Worm (Caenorhabditis elegans) whole organism, L2 larva: ENCODE results near the gene C16D9.9.

Experiments used
- C34F6.9 ChIP-seq: fragments of 150-350 bp; optimal IDR thresholded peaks from 2 replicates; lab custom pipeline; 2014; ENCODE audit warnings: missing biosample characterization, missing genetic modification characterization
- R02D3.7 ChIP-seq: fragments of 150-350 bp; optimal IDR thresholded peaks from 2 replicates; lab custom pipeline; 2014; ENCODE audit warnings: missing biosample characterization, missing genetic modification characterization
- Y55F3AM.14 ChIP-seq: fragments of 200-800 bp; sonication (Bioruptor generic); optimal IDR thresholded peaks from 2 replicates; lab custom pipeline; 2018; ENCODE audit warnings: mild to moderate bottlenecking, missing genetic modification characterization, missing compliant biosample characterization
- alr-1 ChIP-seq: fragments of 150-350 bp; optimal IDR thresholded peaks from 2 replicates; lab custom pipeline; 2014; ENCODE audit warnings: missing biosample characterization, missing genetic modification characterization
- aly-2 ChIP-seq: fragments of 150-350 bp; optimal IDR thresholded peaks from 2 replicates; lab custom pipeline; 2014; ENCODE audit warnings: missing biosample characterization, missing genetic modification characterization
- ama-1 ChIP-seq: fragments of 150-350 bp; optimal IDR thresholded peaks from 2 replicates; lab custom pipeline; 2018; ENCODE audit warnings: inconsistent platforms
- blmp-1 ChIP-seq: sonication (generic microtip); optimal IDR thresholded peaks from 2 replicates; lab custom pipeline; 2017; ENCODE audit warnings: missing genetic modification characterization, mild to moderate bottlenecking, missing compliant biosample characterization, antibody characterized with exemption, moderate library complexity; ENCODE audit not compliant: insufficient read depth
- ceh-16 ChIP-seq: fragments of 150-350 bp; optimal IDR thresholded peaks from 2 replicates; lab custom pipeline; 2014; ENCODE audit warnings: missing biosample characterization, missing genetic modification characterization
- ceh-82 ChIP-seq: fragments of 150-350 bp; optimal IDR thresholded peaks from 2 replicates; lab custom pipeline; 2014; ENCODE audit warnings: missing biosample characterization, missing genetic modification characterization
- crh-2 ChIP-seq: sonication (generic microtip); optimal IDR thresholded peaks from 2 replicates; lab custom pipeline; 2017; ENCODE audit warnings: missing biosample characterization, missing genetic modification characterization
- egl-27 ChIP-seq: sonication (generic microtip); optimal IDR thresholded peaks from 3 replicates; lab custom pipeline; 2017; ENCODE audit warnings: missing biosample characterization, missing genetic modification reagents, missing genetic modification characterization
- elt-3 ChIP-seq: sonication (generic microtip); optimal IDR thresholded peaks from 2 replicates; lab custom pipeline; 2017; ENCODE audit warnings: missing biosample characterization, missing genetic modification characterization
- fos-1 ChIP-seq: fragments of 150-350 bp; optimal IDR thresholded peaks from 2 replicates; lab custom pipeline; 2014; ENCODE audit warnings: missing biosample characterization, missing genetic modification characterization
- lin-11 ChIP-seq: fragments of 150-350 bp; sonication (generic microtip); optimal IDR thresholded peaks from 2 replicates; lab custom pipeline; 2014; ENCODE audit warnings: missing biosample characterization, missing genetic modification characterization, inconsistent platforms, mixed read lengths
- lin-39 ChIP-seq: fragments of 150-350 bp; optimal IDR thresholded peaks from 2 replicates; lab custom pipeline; 2014; ENCODE audit warnings: missing biosample characterization, missing genetic modification reagents, missing genetic modification characterization
- lsy-2 ChIP-seq, 2 experiments: fragments of 150-350 bp in 1 of 2; sonication (generic microtip) in 1 of 2; optimal IDR thresholded peaks; 2 replicates each; lab custom pipeline; 2014 to 2017; ENCODE audit warnings: missing biosample characterization in 2 of 2, missing genetic modification characterization in 2 of 2
- mab-5 ChIP-seq: fragments of 150-350 bp; optimal IDR thresholded peaks from 2 replicates; lab custom pipeline; 2014; ENCODE audit warnings: missing biosample characterization, missing genetic modification characterization
- mbf-1 ChIP-seq: sonication (generic microtip); optimal IDR thresholded peaks from 2 replicates; lab custom pipeline; 2017; ENCODE audit warnings: missing biosample characterization, missing genetic modification characterization
- mdl-1 ChIP-seq, 2 experiments: fragments of 150-350 bp in 1 of 2; sonication (generic microtip) in 1 of 2; optimal IDR thresholded peaks; 2 replicates each; lab custom pipeline; 2017; ENCODE audit warnings: missing biosample characterization in 2 of 2, missing genetic modification characterization in 2 of 2
- nhr-10 ChIP-seq: sonication (generic microtip); optimal IDR thresholded peaks from 2 replicates; lab custom pipeline; 2017; ENCODE audit warnings: missing biosample characterization, missing genetic modification characterization
- nhr-11 ChIP-seq: fragments of 150-350 bp; optimal IDR thresholded peaks from 2 replicates; lab custom pipeline; 2014; ENCODE audit warnings: missing biosample characterization, missing genetic modification characterization
- nhr-12 ChIP-seq: fragments of 150-350 bp; optimal IDR thresholded peaks from 2 replicates; lab custom pipeline; 2014; ENCODE audit warnings: missing biosample characterization, missing genetic modification characterization
- nhr-129 ChIP-seq: fragments of 150-350 bp; optimal IDR thresholded peaks from 2 replicates; lab custom pipeline; 2014; ENCODE audit warnings: missing biosample characterization, missing genetic modification characterization
- nhr-21 ChIP-seq: fragments of 150-350 bp; optimal IDR thresholded peaks from 2 replicates; lab custom pipeline; 2014; ENCODE audit warnings: missing biosample characterization, missing genetic modification characterization
- nhr-23 ChIP-seq: fragments of 150-350 bp; optimal IDR thresholded peaks from 2 replicates; lab custom pipeline; 2014; ENCODE audit warnings: missing biosample characterization, missing genetic modification reagents, missing genetic modification characterization
- nhr-25 ChIP-seq: fragments of 150-350 bp; sonication (generic microtip); optimal IDR thresholded peaks from 3 replicates; lab custom pipeline; 2014; ENCODE audit warnings: missing biosample characterization, missing genetic modification characterization
- nhr-77 ChIP-seq: fragments of 150-350 bp; optimal IDR thresholded peaks from 2 replicates; lab custom pipeline; 2014; ENCODE audit warnings: missing biosample characterization, missing genetic modification characterization
- sem-4 ChIP-seq: fragments of 150-350 bp; optimal IDR thresholded peaks from 2 replicates; lab custom pipeline; 2014; ENCODE audit warnings: missing biosample characterization, missing genetic modification reagents, missing genetic modification characterization
- skn-1 ChIP-seq: sonication (generic microtip); optimal IDR thresholded peaks from 2 replicates; lab custom pipeline; 2017; ENCODE audit warnings: missing biosample characterization, missing genetic modification characterization
- sma-3 ChIP-seq: sonication (generic microtip); optimal IDR thresholded peaks from 2 replicates; lab custom pipeline; 2016; ENCODE audit warnings: missing genetic modification reagents, missing genetic modification characterization, missing compliant biosample characterization
- sma-9 ChIP-seq, 2 experiments: fragments of 150-350 bp in 1 of 2; sonication (generic microtip) in 1 of 2; optimal IDR thresholded peaks; 2 replicates each; lab custom pipeline; 2014 to 2016; ENCODE audit warnings: missing genetic modification characterization in 2 of 2, mild to moderate bottlenecking in 1 of 2, missing biosample characterization in 1 of 2, missing compliant biosample characterization in 1 of 2, missing genetic modification reagents in 1 of 2, moderate library complexity in 1 of 2
- snpc-4 ChIP-seq: fragments of 150-350 bp; optimal IDR thresholded peaks from 2 replicates; lab custom pipeline; 2014; ENCODE audit warnings: missing biosample characterization, missing genetic modification characterization
- unc-39 ChIP-seq: fragments of 150-350 bp; optimal IDR thresholded peaks from 2 replicates; lab custom pipeline; 2014; ENCODE audit warnings: missing biosample characterization, missing genetic modification characterization
- unc-55 ChIP-seq: fragments of 150-350 bp; sonication (generic microtip); optimal IDR thresholded peaks from 3 replicates; lab custom pipeline; 2014; ENCODE audit warnings: missing biosample characterization, missing genetic modification reagents, missing genetic modification characterization
- unc-62 ChIP-seq: fragments of 150-350 bp; optimal IDR thresholded peaks from 2 replicates; lab custom pipeline; 2014; ENCODE audit warnings: missing biosample characterization, missing genetic modification reagents, missing genetic modification characterization
- zag-1 ChIP-seq: fragments of 150-350 bp; optimal IDR thresholded peaks from 2 replicates; lab custom pipeline; 2014; ENCODE audit warnings: missing biosample characterization, missing genetic modification characterization
- ztf-1 ChIP-seq: fragments of 200-800 bp; sonication (Bioruptor generic); conservative IDR thresholded peaks from 2 replicates; pipeline ENCODE4 v1.3.6; 2022; ENCODE audit warnings: missing genetic modification characterization, missing compliant biosample characterization
- ztf-11 ChIP-seq: sonication (generic microtip); optimal IDR thresholded peaks from 2 replicates; lab custom pipeline; 2017; ENCODE audit warnings: missing biosample characterization, missing genetic modification characterization

Gene C16D9.9

DNA sequence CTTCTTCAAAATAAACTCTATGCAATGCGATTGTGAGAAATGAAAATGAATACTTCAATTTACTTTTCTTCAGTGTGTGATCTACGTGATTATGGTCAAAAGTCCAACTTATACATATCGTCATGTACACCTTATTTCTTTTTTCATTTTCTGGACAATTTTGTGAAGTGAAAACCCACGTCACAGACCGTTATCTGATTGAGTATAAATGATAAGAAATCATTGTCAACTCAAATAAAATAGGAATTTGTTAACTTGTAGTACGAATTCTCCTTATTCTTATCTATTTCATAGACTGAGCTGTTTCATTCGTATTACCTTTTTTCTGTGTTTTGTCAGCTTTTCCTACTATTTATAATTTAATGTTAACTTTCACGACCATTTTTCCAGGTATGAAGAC lies 8.0 kb downstream of the C16D9.9 start, which contains the start of gene asp-5:
Gene asp-5, plus strand, starts transcription at position 391 of the 400 bp plus-strand sequence.
- TF ChIP-seq unc-39 (no peak), skn-1 (tag; lab: Kevin White, UChicago) (peak; percentile 20), fos-1 (tag; lab: Kevin White, UChicago) (peak; percentile 41), alr-1 (no peak), unc-55 (GFP tag; lab: Kevin White, UChicago) (no peak), crh-2 (tag; lab: Kevin White, UChicago) (peak; percentile 55), egl-27 (tag; lab: Kevin White, UChicago) (no peak), mbf-1 (tag; lab: Kevin White, UChicago) (no peak), Y55F3AM.14 (GFP tag; lab: Kevin White, UChicago) (no peak), sma-9 (GFP tag; optimal IDR thresholded peaks at IDR 0.05; lab: Kevin White, UChicago) (peak; percentile 34), sma-9 (tag; optimal IDR thresholded peaks at IDR 0.05; lab: Kevin White, UChicago) (no peak)

DNA sequence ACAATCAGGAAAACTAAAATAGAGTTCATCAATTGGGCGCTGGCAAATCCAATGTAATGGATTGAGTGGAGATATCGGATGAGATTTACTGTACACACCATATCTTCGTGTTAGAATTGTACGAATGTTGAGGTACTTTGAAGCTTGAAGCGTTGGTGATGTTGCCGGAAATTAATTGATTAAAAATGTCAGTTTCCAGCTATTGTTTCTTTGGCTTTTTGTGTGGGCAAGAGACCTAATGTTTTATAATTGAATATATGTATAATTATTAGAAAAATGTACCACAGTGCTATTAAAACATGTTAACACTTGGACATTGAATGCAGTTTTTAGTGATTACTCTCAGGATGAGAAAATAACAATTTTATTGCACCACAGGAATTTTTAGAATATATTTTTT lies 14.8 kb downstream of the C16D9.9 start, which contains the start of gene str-136:
Gene str-136, minus strand, starts transcription at position 101 of the 400 bp plus-strand sequence.
- TF ChIP-seq ceh-82 (no peak), lsy-2 (tag; optimal IDR thresholded peaks at IDR 0.05; lab: Kevin White, UChicago) (no peak), sem-4 (tag; lab: Kevin White, UChicago) (no peak), skn-1 (tag; lab: Kevin White, UChicago) (no peak), ztf-11 (tag; lab: Kevin White, UChicago) (no peak), R02D3.7 (tag; lab: Kevin White, UChicago) (no peak), nhr-25 (no peak), ceh-16 (tag; lab: Kevin White, UChicago) (no peak), nhr-77 (tag; lab: Kevin White, UChicago) (no peak), lin-39 (tag; lab: Kevin White, UChicago) (no peak), ztf-1 (GFP tag; lab: Robert Waterston, UW) (no peak), aly-2 (tag; lab: Kevin White, UChicago) (no peak), nhr-21 (tag; lab: Kevin White, UChicago) (no peak), unc-62 (GFP tag; lab: Kevin White, UChicago) (no peak), mbf-1 (tag; lab: Kevin White, UChicago) (no peak), elt-3 (tag; lab: Kevin White, UChicago) (no peak), snpc-4 (tag; lab: Kevin White, UChicago) (no peak)
- TF ChIP-seq, all 48 proteins: peak for 0

DNA sequence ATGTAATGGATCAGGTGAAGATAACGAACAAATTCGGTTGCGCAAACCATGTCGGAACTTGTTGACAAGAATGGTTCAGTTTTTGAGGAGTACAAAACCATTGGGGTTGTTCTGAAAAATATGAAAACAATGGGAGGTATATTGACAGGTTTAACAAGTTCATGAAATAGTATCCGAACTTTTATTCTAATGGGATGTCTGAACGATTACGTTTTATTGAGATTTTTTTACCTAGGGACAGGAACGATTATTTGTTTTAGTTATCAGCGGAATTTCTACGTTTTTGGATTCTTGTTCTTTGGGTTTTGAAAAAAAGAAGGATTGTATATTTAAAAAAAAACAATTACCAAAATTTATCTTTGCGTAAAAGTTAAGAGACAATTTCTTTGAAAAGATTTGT lies 16.7 kb downstream of the C16D9.9 start, which contains the start of gene str-135:
Gene str-135, minus strand, starts transcription at position 101 of the 400 bp plus-strand sequence.
- TF ChIP-seq sma-3 (GFP tag; lab: Kevin White, UChicago) (no peak), unc-55 (GFP tag; lab: Kevin White, UChicago) (no peak), ceh-82 (no peak)

DNA sequence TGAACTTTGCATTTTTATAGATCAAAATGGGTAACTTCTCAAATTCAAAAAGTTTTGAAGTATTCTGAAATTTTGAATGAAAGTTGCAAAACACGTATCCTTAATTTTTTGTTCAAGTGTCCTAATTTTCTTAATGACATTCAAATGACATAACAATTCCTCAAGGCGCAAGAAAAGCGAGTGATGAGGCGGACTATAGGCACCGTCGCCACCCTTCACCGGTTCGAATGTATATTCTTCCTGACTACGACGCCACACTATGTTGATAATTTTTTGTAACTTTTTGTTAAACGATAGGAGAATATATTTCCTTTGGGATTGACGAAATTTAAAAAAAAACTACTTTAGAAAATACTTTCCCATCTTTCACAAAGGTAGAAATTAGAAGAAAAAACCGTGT lies 17.6 kb downstream of the C16D9.9 start:
- TF ChIP-seq blmp-1 (tag; lab: Kevin White, UChicago) (no peak), mdl-1 (tag; optimal IDR thresholded peaks at IDR 0.05; lab: Kevin White, UChicago) (no peak), zag-1 (tag; lab: Kevin White, UChicago) (no peak), nhr-12 (tag; lab: Kevin White, UChicago) (no peak), nhr-11 (tag; lab: Kevin White, UChicago) (no peak), Y55F3AM.14 (GFP tag; lab: Kevin White, UChicago) (no peak), unc-62 (GFP tag; lab: Kevin White, UChicago) (no peak), crh-2 (tag; lab: Kevin White, UChicago) (no peak), lin-11 (tag; lab: Kevin White, UChicago) (no peak), sem-4 (tag; lab: Kevin White, UChicago) (no peak), elt-3 (tag; lab: Kevin White, UChicago) (no peak), skn-1 (tag; lab: Kevin White, UChicago) (no peak), C34F6.9 (no peak), alr-1 (no peak)

DNA sequence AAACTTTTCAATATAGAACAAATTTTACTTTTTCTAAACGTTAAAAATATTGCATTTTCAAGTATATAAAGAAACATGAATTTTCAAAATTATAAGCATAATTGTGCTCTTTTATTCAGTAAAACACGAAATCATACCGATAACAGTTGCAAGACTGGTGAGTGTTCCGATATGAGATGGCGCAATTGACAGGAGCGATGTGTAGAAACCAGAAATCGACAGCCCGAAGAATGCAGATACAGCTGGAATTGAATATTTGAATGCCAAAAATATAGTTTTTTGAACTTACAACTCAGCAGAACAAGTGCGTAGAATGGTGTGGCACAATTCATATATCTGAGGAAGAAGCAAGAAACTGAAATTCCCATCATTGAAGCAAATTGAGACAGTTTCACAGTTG lies 18.9 kb downstream of the C16D9.9 start:
- TF ChIP-seq egl-27 (tag; lab: Kevin White, UChicago), result no peak
- no peak for TF ChIP-seq sma-9 (GFP tag; optimal IDR thresholded peaks at IDR 0.05; lab: Kevin White, UChicago)
- no peak for TF ChIP-seq sma-9 (tag; optimal IDR thresholded peaks at IDR 0.05; lab: Kevin White, UChicago)
- TF ChIP-seq nhr-10, result no peak
- TF ChIP-seq ama-1 (lab: Kevin White, UChicago), result no peak
- TF ChIP-seq mab-5 (tag; lab: Kevin White, UChicago), result no peak
- TF ChIP-seq nhr-23 (tag; lab: Kevin White, UChicago), result no peak
- no peak for TF ChIP-seq sem-4 (tag; lab: Kevin White, UChicago)
- no peak for TF ChIP-seq crh-2 (tag; lab: Kevin White, UChicago)
- no peak for TF ChIP-seq nhr-77 (tag; lab: Kevin White, UChicago)
- no peak for TF ChIP-seq ceh-82
- no peak for TF ChIP-seq ztf-1 (GFP tag; lab: Robert Waterston, UW)
- no peak for TF ChIP-seq elt-3 (tag; lab: Kevin White, UChicago)
- no peak for TF ChIP-seq ceh-16 (tag; lab: Kevin White, UChicago)
- no peak for TF ChIP-seq zag-1 (tag; lab: Kevin White, UChicago)
- no peak for TF ChIP-seq nhr-129 (tag; lab: Kevin White, UChicago)
- TF ChIP-seq lsy-2 (tag; optimal IDR thresholded peaks at IDR 0.05; lab: Kevin White, UChicago), result no peak
